Worm (Caenorhabditis elegans): ENCODE results near the gene mrps-12.

The mrps-12 gene

DNA sequence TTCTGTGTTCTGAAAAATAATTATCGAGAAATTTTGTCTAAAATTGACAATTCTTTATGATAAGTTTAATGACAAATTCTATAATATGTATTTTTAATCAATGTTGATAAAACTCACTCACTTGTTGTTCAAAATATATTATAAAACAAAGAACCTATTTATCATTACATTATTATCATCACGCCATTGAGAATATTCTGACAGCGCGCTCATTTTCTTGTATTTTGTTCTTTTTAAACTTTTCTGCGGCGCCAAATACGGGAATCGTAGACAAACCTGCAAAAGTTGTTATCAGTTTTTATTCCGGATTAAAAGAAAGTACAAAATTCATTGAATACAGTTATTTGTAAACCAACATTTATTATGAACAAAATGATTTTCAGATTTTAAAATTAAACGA lies 28.5 kb downstream of the mrps-12 start:
- TF ChIP-seq flt-1 (GFP tag; IDR thresholded peaks at IDR 0.05), result no peak
- TF ChIP-seq med-1 (GFP tag; optimal IDR thresholded peaks at IDR 0.05; ENCODE audit: insufficient read depth), result no peak
- no peak for TF ChIP-seq cog-1 (tag; optimal IDR thresholded peaks at IDR 0.05)
- TF ChIP-seq ref-1 (GFP tag; conservative IDR thresholded peaks at IDR 0.05), result no peak
- no peak for TF ChIP-seq tab-1 (GFP tag; IDR thresholded peaks at IDR 0.05)
- TF ChIP-seq ztf-23 (GFP tag; IDR thresholded peaks at IDR 0.05), result no peak
- TF ChIP-seq klf-2 (GFP tag; conservative IDR thresholded peaks at IDR 0.05), result no peak
- TF ChIP-seq ztf-29 (GFP tag; IDR thresholded peaks at IDR 0.05), result no peak
- no peak for TF ChIP-seq T22C8.4 (GFP tag; IDR thresholded peaks at IDR 0.05)

DNA sequence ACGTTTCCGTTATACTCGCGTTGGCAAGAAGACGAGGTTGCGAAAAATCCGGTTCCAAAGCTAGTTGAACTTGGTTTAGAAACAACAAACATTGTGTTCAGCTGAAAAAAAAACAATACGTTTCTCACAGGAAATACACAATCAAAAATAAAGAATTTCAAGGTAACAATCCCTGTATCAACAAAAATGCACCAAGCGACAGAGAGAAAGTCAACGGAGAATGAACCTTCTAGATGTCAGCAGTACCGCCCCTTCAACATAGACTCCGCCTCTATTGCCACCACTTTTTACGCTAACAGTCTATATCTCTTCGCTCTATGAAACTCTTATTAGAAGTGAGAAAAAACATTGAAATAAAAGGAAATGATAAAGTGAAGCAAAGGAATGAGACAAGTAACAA lies 30.4 kb downstream of the mrps-12 start, which contains the start of gene F31D4.8:
F31D4.8 (minus strand) TSS at position 101 of the 400 bp plus-strand sequence.
- TF ChIP-seq tab-1 (GFP tag; IDR thresholded peaks at IDR 0.05) (no peak), cog-1 (tag; optimal IDR thresholded peaks at IDR 0.05) (no peak), ref-1 (GFP tag; conservative IDR thresholded peaks at IDR 0.05) (no peak), ztf-23 (GFP tag; IDR thresholded peaks at IDR 0.05) (no peak), klf-2 (GFP tag; conservative IDR thresholded peaks at IDR 0.05) (no peak), med-1 (GFP tag; optimal IDR thresholded peaks at IDR 0.05; ENCODE audit: insufficient read depth) (no peak), T22C8.4 (GFP tag; IDR thresholded peaks at IDR 0.05) (no peak), flt-1 (GFP tag; IDR thresholded peaks at IDR 0.05) (no peak), ztf-29 (GFP tag; IDR thresholded peaks at IDR 0.05) (no peak)

- TF ChIP-seq T22C8.4 (GFP tag; IDR thresholded peaks at IDR 0.05) (no peak), klf-2 (GFP tag; conservative IDR thresholded peaks at IDR 0.05) (no peak), ztf-29 (GFP tag; IDR thresholded peaks at IDR 0.05) (no peak), flt-1 (GFP tag; IDR thresholded peaks at IDR 0.05) (no peak), cog-1 (tag; optimal IDR thresholded peaks at IDR 0.05) (no peak), med-1 (GFP tag; optimal IDR thresholded peaks at IDR 0.05; ENCODE audit: insufficient read depth) (no peak), ztf-23 (GFP tag; IDR thresholded peaks at IDR 0.05) (no peak), tab-1 (GFP tag; IDR thresholded peaks at IDR 0.05) (no peak), ref-1 (GFP tag; conservative IDR thresholded peaks at IDR 0.05) (no peak)
Observed at ce11 chrV:20870633-20871032, 32.8 kb downstream of the mrps-12 start.

ce11 chrV:20871194-20871593 lies 33.3 kb downstream of the mrps-12 start:
- no peak for TF ChIP-seq klf-2 (GFP tag; conservative IDR thresholded peaks at IDR 0.05)
- no peak for TF ChIP-seq med-1 (GFP tag; optimal IDR thresholded peaks at IDR 0.05; ENCODE audit: insufficient read depth)
- TF ChIP-seq ztf-23 (GFP tag; IDR thresholded peaks at IDR 0.05), result no peak
- TF ChIP-seq cog-1 (tag; optimal IDR thresholded peaks at IDR 0.05), result no peak
- TF ChIP-seq tab-1 (GFP tag; IDR thresholded peaks at IDR 0.05), result no peak
- no peak for TF ChIP-seq T22C8.4 (GFP tag; IDR thresholded peaks at IDR 0.05)
- no peak for TF ChIP-seq ztf-29 (GFP tag; IDR thresholded peaks at IDR 0.05)
- TF ChIP-seq flt-1 (GFP tag; IDR thresholded peaks at IDR 0.05), result no peak
- no peak for TF ChIP-seq ref-1 (GFP tag; conservative IDR thresholded peaks at IDR 0.05)

- no peak for TF ChIP-seq flt-1 (GFP tag; IDR thresholded peaks at IDR 0.05)
- TF ChIP-seq cog-1 (tag; optimal IDR thresholded peaks at IDR 0.05), result no peak
- TF ChIP-seq T22C8.4 (GFP tag; IDR thresholded peaks at IDR 0.05), result no peak
- TF ChIP-seq ref-1 (GFP tag; conservative IDR thresholded peaks at IDR 0.05), result no peak
- TF ChIP-seq med-1 (GFP tag; optimal IDR thresholded peaks at IDR 0.05; ENCODE audit: insufficient read depth), result no peak
- no peak for TF ChIP-seq klf-2 (GFP tag; conservative IDR thresholded peaks at IDR 0.05)
- no peak for TF ChIP-seq ztf-29 (GFP tag; IDR thresholded peaks at IDR 0.05)
- TF ChIP-seq ztf-23 (GFP tag; IDR thresholded peaks at IDR 0.05), result no peak
Observed at ce11 chrV:20873144-20873543, 35.3 kb downstream of the mrps-12 start.

ce11 chrV:20875324-20875723 lies 37.4 kb downstream of the mrps-12 start:
- TF ChIP-seq med-1 (GFP tag; optimal IDR thresholded peaks at IDR 0.05; ENCODE audit: insufficient read depth) (no peak), T22C8.4 (GFP tag; IDR thresholded peaks at IDR 0.05) (no peak), cog-1 (tag; optimal IDR thresholded peaks at IDR 0.05) (no peak), ref-1 (GFP tag; conservative IDR thresholded peaks at IDR 0.05) (no peak), klf-2 (GFP tag; conservative IDR thresholded peaks at IDR 0.05) (no peak), tab-1 (GFP tag; IDR thresholded peaks at IDR 0.05) (no peak)

DNA sequence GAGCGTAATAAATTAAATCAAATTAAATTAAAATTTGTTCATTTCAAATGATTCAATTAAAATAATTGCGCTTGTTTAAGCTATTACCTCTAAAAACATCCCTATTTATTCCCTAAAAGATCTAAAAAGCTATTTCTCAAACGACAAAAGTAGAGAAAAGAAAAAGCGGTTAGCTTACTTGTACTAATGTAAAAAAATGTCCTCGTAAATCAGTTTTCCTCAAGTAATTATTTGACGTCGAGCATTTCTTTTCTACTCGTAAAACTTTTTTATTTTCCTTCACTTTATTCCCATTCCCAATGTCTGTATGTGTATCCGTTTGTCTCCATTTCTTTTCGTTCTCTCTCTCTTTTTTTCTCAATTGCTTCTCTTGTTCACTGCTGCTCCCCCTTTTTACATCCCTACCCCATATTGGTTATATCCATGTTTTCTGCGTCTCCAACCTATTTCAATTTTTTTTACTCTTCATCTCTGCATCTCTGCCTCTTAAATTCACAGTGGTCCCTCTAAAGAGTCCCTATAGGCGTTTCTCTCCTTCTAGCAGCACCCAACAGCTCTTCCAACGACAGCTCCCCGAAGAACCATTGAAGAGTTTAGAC lies 41.3 kb downstream of the mrps-12 start, which contains the start of gene unc-80:
unc-80 (plus strand) TSS at position 533 of the 599 bp plus-strand sequence.
- no peak for TF ChIP-seq ref-1 (GFP tag; conservative IDR thresholded peaks at IDR 0.05)
- TF ChIP-seq ztf-23 (GFP tag; IDR thresholded peaks at IDR 0.05), result no peak
- TF ChIP-seq med-1 (GFP tag; optimal IDR thresholded peaks at IDR 0.05; ENCODE audit: insufficient read depth), result no peak
- TF ChIP-seq tab-1 (GFP tag; IDR thresholded peaks at IDR 0.05), result no peak
- TF ChIP-seq cog-1 (tag; optimal IDR thresholded peaks at IDR 0.05), result no peak
- TF ChIP-seq klf-2 (GFP tag; conservative IDR thresholded peaks at IDR 0.05), result no peak
- no peak for TF ChIP-seq T22C8.4 (GFP tag; IDR thresholded peaks at IDR 0.05)
- no peak for TF ChIP-seq ztf-29 (GFP tag; IDR thresholded peaks at IDR 0.05)
- no peak for TF ChIP-seq flt-1 (GFP tag; IDR thresholded peaks at IDR 0.05)
